Worm (Caenorhabditis elegans): Measurements from ENCODE around the gene clc-22.

ce11 chrII:3974953-3975352 is 20.9 kb downstream of the clc-22 start, which contains the start of gene cank-26:
- TF ChIP-seq F55B11.4 (tag; optimal IDR thresholded peaks at IDR 0.05; ENCODE audit: borderline replicate concordance, insufficient read depth) (no peak), bed-2 (GFP tag; IDR thresholded peaks at IDR 0.05) (no peak), C06A6.2 (GFP tag; conservative IDR thresholded peaks at IDR 0.05) (no peak), dpl-1 (GFP tag; optimal IDR thresholded peaks at IDR 0.05) (no peak), snpc-4 (GFP tag; optimal IDR thresholded peaks at IDR 0.05) (no peak), snpc-4 (tag; optimal IDR thresholded peaks at IDR 0.05) (no peak), snpc-1.1 (tag; optimal IDR thresholded peaks at IDR 0.05; ENCODE audit: insufficient read depth) (no peak)

All from whole organism, young adult.